Worm (Caenorhabditis elegans) whole organism, L2 larva: ENCODE results near the gene F37B12.3.

ENCODE experiments used
- C34F6.9 ChIP-seq: fragments of 150-350 bp; optimal IDR thresholded peaks from 2 replicates; lab custom pipeline; 2014; ENCODE audit warnings: missing biosample characterization, missing genetic modification characterization
- F13H6.1 ChIP-seq: sonication (generic microtip); optimal IDR thresholded peaks from 2 replicates; lab custom pipeline; 2016; ENCODE audit warnings: missing genetic modification characterization, missing compliant biosample characterization
- R02D3.7 ChIP-seq: fragments of 150-350 bp; optimal IDR thresholded peaks from 2 replicates; lab custom pipeline; 2014; ENCODE audit warnings: missing biosample characterization, missing genetic modification characterization
- Y55F3AM.14 ChIP-seq: fragments of 200-800 bp; sonication (Bioruptor generic); optimal IDR thresholded peaks from 2 replicates; lab custom pipeline; 2018; ENCODE audit warnings: mild to moderate bottlenecking, missing genetic modification characterization, missing compliant biosample characterization
- ZK546.5 ChIP-seq: sonication (generic microtip); optimal IDR thresholded peaks from 2 replicates; lab custom pipeline; 2017; ENCODE audit warnings: missing biosample characterization, missing genetic modification characterization
- alr-1 ChIP-seq: fragments of 150-350 bp; optimal IDR thresholded peaks from 2 replicates; lab custom pipeline; 2014; ENCODE audit warnings: missing biosample characterization, missing genetic modification characterization
- aly-2 ChIP-seq: fragments of 150-350 bp; optimal IDR thresholded peaks from 2 replicates; lab custom pipeline; 2014; ENCODE audit warnings: missing biosample characterization, missing genetic modification characterization
- blmp-1 ChIP-seq: sonication (generic microtip); optimal IDR thresholded peaks from 2 replicates; lab custom pipeline; 2017; ENCODE audit warnings: missing genetic modification characterization, mild to moderate bottlenecking, missing compliant biosample characterization, antibody characterized with exemption, moderate library complexity; ENCODE audit not compliant: insufficient read depth
- crh-2 ChIP-seq: sonication (generic microtip); optimal IDR thresholded peaks from 2 replicates; lab custom pipeline; 2017; ENCODE audit warnings: missing biosample characterization, missing genetic modification characterization
- elt-1 ChIP-seq: fragments of 150-350 bp; optimal IDR thresholded peaks from 2 replicates; lab custom pipeline; 2014; ENCODE audit warnings: missing biosample characterization, missing genetic modification characterization
- elt-3 ChIP-seq: sonication (generic microtip); optimal IDR thresholded peaks from 2 replicates; lab custom pipeline; 2017; ENCODE audit warnings: missing biosample characterization, missing genetic modification characterization
- fos-1 ChIP-seq: fragments of 150-350 bp; optimal IDR thresholded peaks from 2 replicates; lab custom pipeline; 2014; ENCODE audit warnings: missing biosample characterization, missing genetic modification characterization
- gmeb-1 ChIP-seq: fragments of 150-350 bp; optimal IDR thresholded peaks from 2 replicates; lab custom pipeline; 2014; ENCODE audit warnings: missing biosample characterization, missing genetic modification characterization
- lin-11 ChIP-seq: fragments of 150-350 bp; sonication (generic microtip); optimal IDR thresholded peaks from 2 replicates; lab custom pipeline; 2014; ENCODE audit warnings: missing biosample characterization, missing genetic modification characterization, inconsistent platforms, mixed read lengths
- lin-13 ChIP-seq: fragments of 150-350 bp; optimal IDR thresholded peaks from 2 replicates; lab custom pipeline; 2014; ENCODE audit warnings: missing biosample characterization, missing genetic modification reagents, missing genetic modification characterization
- lin-39 ChIP-seq: fragments of 150-350 bp; optimal IDR thresholded peaks from 2 replicates; lab custom pipeline; 2014; ENCODE audit warnings: missing biosample characterization, missing genetic modification reagents, missing genetic modification characterization
- lsy-2 ChIP-seq, 2 experiments: fragments of 150-350 bp in 1 of 2; sonication (generic microtip) in 1 of 2; optimal IDR thresholded peaks; 2 replicates each; lab custom pipeline; 2014 to 2017; ENCODE audit warnings: missing biosample characterization in 2 of 2, missing genetic modification characterization in 2 of 2
- mdl-1 ChIP-seq, 2 experiments: fragments of 150-350 bp in 1 of 2; sonication (generic microtip) in 1 of 2; optimal IDR thresholded peaks; 2 replicates each; lab custom pipeline; 2017; ENCODE audit warnings: missing biosample characterization in 2 of 2, missing genetic modification characterization in 2 of 2
- nhr-10 ChIP-seq: sonication (generic microtip); optimal IDR thresholded peaks from 2 replicates; lab custom pipeline; 2017; ENCODE audit warnings: missing biosample characterization, missing genetic modification characterization
- nhr-12 ChIP-seq: fragments of 150-350 bp; optimal IDR thresholded peaks from 2 replicates; lab custom pipeline; 2014; ENCODE audit warnings: missing biosample characterization, missing genetic modification characterization
- nhr-129 ChIP-seq: fragments of 150-350 bp; optimal IDR thresholded peaks from 2 replicates; lab custom pipeline; 2014; ENCODE audit warnings: missing biosample characterization, missing genetic modification characterization
- nhr-23 ChIP-seq: fragments of 150-350 bp; optimal IDR thresholded peaks from 2 replicates; lab custom pipeline; 2014; ENCODE audit warnings: missing biosample characterization, missing genetic modification reagents, missing genetic modification characterization
- nhr-25 ChIP-seq: fragments of 150-350 bp; sonication (generic microtip); optimal IDR thresholded peaks from 3 replicates; lab custom pipeline; 2014; ENCODE audit warnings: missing biosample characterization, missing genetic modification characterization
- nhr-6 ChIP-seq: fragments of 150-350 bp; optimal IDR thresholded peaks from 2 replicates; lab custom pipeline; 2014; ENCODE audit warnings: missing biosample characterization, missing genetic modification characterization
- nhr-77 ChIP-seq: fragments of 150-350 bp; optimal IDR thresholded peaks from 2 replicates; lab custom pipeline; 2014; ENCODE audit warnings: missing biosample characterization, missing genetic modification characterization
- sem-4 ChIP-seq: fragments of 150-350 bp; optimal IDR thresholded peaks from 2 replicates; lab custom pipeline; 2014; ENCODE audit warnings: missing biosample characterization, missing genetic modification reagents, missing genetic modification characterization
- sma-9 ChIP-seq, 2 experiments: fragments of 150-350 bp in 1 of 2; sonication (generic microtip) in 1 of 2; optimal IDR thresholded peaks; 2 replicates each; lab custom pipeline; 2014 to 2016; ENCODE audit warnings: missing genetic modification characterization in 2 of 2, mild to moderate bottlenecking in 1 of 2, missing biosample characterization in 1 of 2, missing compliant biosample characterization in 1 of 2, missing genetic modification reagents in 1 of 2, moderate library complexity in 1 of 2
- snpc-4 ChIP-seq: fragments of 150-350 bp; optimal IDR thresholded peaks from 2 replicates; lab custom pipeline; 2014; ENCODE audit warnings: missing biosample characterization, missing genetic modification characterization
- unc-62 ChIP-seq: fragments of 150-350 bp; optimal IDR thresholded peaks from 2 replicates; lab custom pipeline; 2014; ENCODE audit warnings: missing biosample characterization, missing genetic modification reagents, missing genetic modification characterization
- ztf-1 ChIP-seq: fragments of 200-800 bp; sonication (Bioruptor generic); conservative IDR thresholded peaks from 2 replicates; pipeline ENCODE4 v1.3.6; 2022; ENCODE audit warnings: missing genetic modification characterization, missing compliant biosample characterization
- ztf-4 ChIP-seq: fragments of 150-350 bp; optimal IDR thresholded peaks from 2 replicates; lab custom pipeline; 2014; ENCODE audit warnings: missing biosample characterization, missing genetic modification characterization

Gene F37B12.3

DNA sequence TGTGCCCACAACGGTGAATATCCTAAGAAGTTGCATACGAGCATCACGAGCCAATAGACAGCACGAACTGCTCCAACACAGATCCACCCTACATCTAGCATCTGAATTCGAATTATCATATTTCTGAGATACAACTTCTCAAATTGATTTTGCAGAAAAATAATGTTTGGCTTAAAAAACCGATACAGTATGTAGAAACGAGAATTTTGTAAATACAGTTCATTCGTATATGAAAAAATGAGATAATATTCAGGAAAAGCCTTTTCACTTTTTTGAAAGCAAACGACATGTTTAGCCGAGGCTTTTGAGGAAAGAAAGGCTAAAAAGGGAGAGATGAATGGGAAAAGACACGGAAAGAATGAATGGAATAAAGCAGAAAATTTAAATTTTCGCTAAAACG lies at the start of gene F37B12.3:
Gene F37B12.3, minus strand, starts transcription at position 101 of the 400 bp plus-strand sequence.
- TF ChIP-seq R02D3.7 (tag; lab: Kevin White, UChicago) (no peak), ztf-1 (GFP tag; lab: Robert Waterston, UW) (no peak), sem-4 (tag; lab: Kevin White, UChicago) (no peak), ZK546.5 (tag; lab: Kevin White, UChicago) (no peak), elt-1 (tag; lab: Kevin White, UChicago) (no peak), lin-13 (GFP tag; lab: Kevin White, UChicago) (no peak), aly-2 (tag; lab: Kevin White, UChicago) (no peak)

DNA sequence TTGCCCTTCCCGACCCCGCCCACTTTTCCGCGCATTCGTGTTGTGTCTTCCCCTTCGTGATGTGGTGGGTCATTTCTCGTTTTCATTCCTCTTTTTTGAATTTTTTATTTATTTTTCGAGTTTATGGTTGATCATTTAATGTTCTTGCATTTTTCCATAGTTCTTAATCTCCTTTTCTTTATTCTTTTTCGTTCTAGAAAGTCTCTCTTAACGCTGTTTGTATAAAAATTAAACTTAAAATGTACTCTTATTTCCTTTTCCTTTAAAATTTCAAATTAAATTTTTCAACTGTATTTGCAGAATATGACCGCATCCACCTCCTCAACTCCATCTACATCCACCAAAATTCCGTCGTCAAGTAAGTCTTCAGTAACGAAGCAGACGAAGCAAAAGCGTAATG lies 45.1 kb upstream of the F37B12.3 start, which contains the start of gene hlh-3:
Gene hlh-3, plus strand, starts transcription at position 301 of the 400 bp plus-strand sequence.
- no peak for TF ChIP-seq nhr-6

DNA sequence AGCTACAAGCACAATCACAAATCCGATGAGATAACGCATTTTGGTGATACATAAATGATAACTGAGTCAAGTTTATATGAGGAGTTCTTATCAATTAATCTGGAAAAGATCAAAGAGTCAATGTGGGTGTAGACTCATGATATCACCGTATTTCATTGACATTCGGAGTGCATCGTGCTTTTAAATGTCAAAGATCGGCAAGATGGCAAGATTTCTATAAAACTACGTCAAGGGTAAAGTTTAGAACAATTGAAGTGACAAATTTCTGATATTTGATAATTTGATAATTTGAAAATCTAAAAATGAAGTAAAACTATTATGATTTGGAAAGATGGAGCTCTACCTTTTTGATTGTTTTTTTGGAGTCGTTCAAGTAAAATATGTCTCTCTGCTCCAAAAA lies 41.9 kb upstream of the F37B12.3 start, which contains the start of gene sysm-1:
Gene sysm-1, minus strand, starts transcription at position 101 of the 400 bp plus-strand sequence.
- TF ChIP-seq gmeb-1 (tag; lab: Kevin White, UChicago) = no peak
- no peak for TF ChIP-seq nhr-10 (tag; lab: Kevin White, UChicago)
- no peak for TF ChIP-seq nhr-25
- no peak for TF ChIP-seq nhr-12 (tag; lab: Kevin White, UChicago)
- no peak for TF ChIP-seq mdl-1 (tag; optimal IDR thresholded peaks at IDR 0.05; lab: Kevin White, UChicago)
- no peak for TF ChIP-seq lin-13 (GFP tag; lab: Kevin White, UChicago)
- no peak for TF ChIP-seq lin-39 (tag; lab: Kevin White, UChicago)
- no peak for TF ChIP-seq blmp-1 (tag; lab: Kevin White, UChicago)
- TF ChIP-seq alr-1 (tag; lab: Kevin White, UChicago) = no peak
- no peak for TF ChIP-seq crh-2 (tag; lab: Kevin White, UChicago)
- TF ChIP-seq unc-62 (GFP tag; lab: Kevin White, UChicago) = no peak
- no peak for TF ChIP-seq nhr-6
- no peak for TF ChIP-seq ZK546.5 (tag; lab: Kevin White, UChicago)
- no peak for TF ChIP-seq nhr-77 (tag; lab: Kevin White, UChicago)
- no peak for TF ChIP-seq nhr-129
- no peak for TF ChIP-seq lin-11
- TF ChIP-seq ztf-4 (tag; lab: Kevin White, UChicago) = no peak
- no peak for TF ChIP-seq F13H6.1 (tag; lab: Kevin White, UChicago)
- no peak for TF ChIP-seq snpc-4 (tag; lab: Kevin White, UChicago)

DNA sequence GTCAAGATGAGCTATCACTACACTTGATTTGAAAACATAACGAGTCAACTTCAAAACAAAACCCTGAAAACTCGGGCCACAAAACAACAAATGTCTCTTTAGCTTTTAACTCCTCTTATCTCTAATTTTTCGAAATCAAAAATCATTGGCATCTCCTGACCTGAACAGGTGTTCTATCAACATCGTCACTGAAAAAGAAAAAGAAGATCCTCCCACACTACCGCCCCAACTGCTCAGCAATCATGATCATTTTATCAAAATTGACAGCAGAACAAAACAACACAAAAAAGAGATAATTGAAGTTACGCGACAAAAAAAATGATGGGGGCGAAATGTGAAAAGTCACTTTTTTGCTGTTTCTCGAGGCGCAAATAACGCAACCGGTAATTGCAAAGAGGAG lies 37.1 kb upstream of the F37B12.3 start:
- TF ChIP-seq nhr-10 (tag; lab: Kevin White, UChicago) (no peak), lsy-2 (tag; optimal IDR thresholded peaks at IDR 0.05; lab: Kevin White, UChicago) (no peak), nhr-129 (peak; percentile 15), blmp-1 (tag; lab: Kevin White, UChicago) (no peak), elt-3 (no peak), lin-13 (GFP tag; lab: Kevin White, UChicago) (no peak), C34F6.9 (peak; percentile 42), F13H6.1 (tag; lab: Kevin White, UChicago) (peak; percentile 53), alr-1 (tag; lab: Kevin White, UChicago) (no peak), nhr-23 (tag; lab: Kevin White, UChicago) (no peak), lin-11 (no peak)

ce11 chrII:9076098-9076879 lies 35.1 kb upstream of the F37B12.3 start:
- TF ChIP-seq C34F6.9 (no peak), F13H6.1 (tag; lab: Kevin White, UChicago) (peak; percentile 3), Y55F3AM.14 (GFP tag; lab: Kevin White, UChicago) (no peak), lin-13 (GFP tag; lab: Kevin White, UChicago) (no peak), sma-9 (GFP tag; optimal IDR thresholded peaks at IDR 0.05; lab: Kevin White, UChicago) (peak; percentile 70), sma-9 (tag; optimal IDR thresholded peaks at IDR 0.05; lab: Kevin White, UChicago) (no peak), nhr-12 (tag; lab: Kevin White, UChicago) (no peak), ZK546.5 (tag; lab: Kevin White, UChicago) (no peak), nhr-129 (no peak), nhr-6 (no peak), lsy-2 (tag; optimal IDR thresholded peaks at IDR 0.05; lab: Kevin White, UChicago) (peak in 1 of 2 experiments; percentile 5), fos-1 (tag; lab: Kevin White, UChicago) (peak; percentile 37), aly-2 (tag; lab: Kevin White, UChicago) (no peak)
